Fruit fly (Drosophila melanogaster) S2 (cell line): ENCODE measurements around the gene CG17197.

Experiments used
- CG8478 ChIP-seq: fragments of >200 bp; optimal IDR thresholded peaks from 2 replicates; lab custom pipeline; 2018
- CTCF ChIP-seq, 2 experiments: fragments of >200 bp; optimal IDR thresholded peaks; 2 replicates each; lab custom pipeline; 2018

DNA sequence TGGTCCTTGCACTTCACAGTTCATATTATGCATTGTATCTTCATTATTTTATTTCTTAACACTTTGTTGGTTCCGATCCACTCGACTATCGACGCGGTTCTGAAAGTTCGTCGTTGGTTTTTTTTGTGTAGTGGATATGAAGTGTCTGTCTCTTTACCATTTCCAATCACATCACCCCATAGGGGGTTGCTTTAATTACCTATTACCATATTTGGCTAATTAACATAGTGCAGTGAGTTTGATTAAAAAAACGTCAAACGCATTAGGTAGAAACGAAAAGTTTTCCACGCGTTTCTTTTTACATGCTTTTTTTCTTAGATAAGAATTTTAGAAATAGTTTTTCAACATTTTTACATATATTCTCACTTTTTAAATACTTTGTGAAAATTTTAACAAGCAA, 12.2 kb downstream of the CG17197 start, which contains the start of gene LpR1:
- no peak for TF ChIP-seq CG8478 (lab: Kevin White, UChicago)
- TF ChIP-seq CTCF (optimal IDR thresholded peaks at IDR 0.05; lab: Kevin White, UChicago) = no peak
